Worm (Caenorhabditis elegans) whole organism, L1 larva: ENCODE data around the gene try-13.

Source experiments
- C34B4.2 ChIP-seq: sonication (generic microtip); optimal IDR thresholded peaks from 2 replicates; lab custom pipeline; 2017; ENCODE audit warnings: mild to moderate bottlenecking, missing genetic modification characterization, missing compliant biosample characterization
- F16B12.6 ChIP-seq: fragments of 150-350 bp; optimal IDR thresholded peaks from 2 replicates; lab custom pipeline; 2014; ENCODE audit warnings: missing biosample characterization, missing genetic modification characterization
- Y116A8C.19 ChIP-seq: sonication (generic microtip); optimal IDR thresholded peaks from 2 replicates; lab custom pipeline; 2016; ENCODE audit warnings: missing compliant biosample characterization, missing genetic modification characterization, borderline replicate concordance
- aha-1 ChIP-seq: fragments of 150-350 bp; optimal IDR thresholded peaks from 2 replicates; lab custom pipeline; 2014; ENCODE audit warnings: missing biosample characterization, missing genetic modification characterization
- alr-1 ChIP-seq: fragments of 200-800 bp; sonication (Bioruptor generic); optimal IDR thresholded peaks from 2 replicates; lab custom pipeline; 2018; ENCODE audit warnings: borderline replicate concordance, mild to moderate bottlenecking, missing genetic modification characterization, missing compliant biosample characterization
- ceh-63 ChIP-seq: fragments of 200-800 bp; sonication (Bioruptor generic); optimal IDR thresholded peaks from 2 replicates; lab custom pipeline; 2018; ENCODE audit warnings: mild to moderate bottlenecking, missing genetic modification characterization, missing compliant biosample characterization
- ceh-8 ChIP-seq: fragments of 200-800 bp; sonication (Bioruptor generic); optimal IDR thresholded peaks from 2 replicates; lab custom pipeline; 2018; ENCODE audit warnings: mild to moderate bottlenecking, missing genetic modification characterization, moderate library complexity, missing compliant biosample characterization
- efl-1 ChIP-seq, 4 experiments: fragments of 150-350 bp; optimal IDR thresholded peaks in 3 of 4; peaks in 1 of 4; 1 replicate in 1 of 4; 2 replicates in 3 of 4; lab custom pipeline; 2014; ENCODE audit warnings: missing biosample characterization in 2 of 4, missing genetic modification characterization in 2 of 4, missing genetic modification reagents in 2 of 4
- elt-2 ChIP-seq: sonication (generic microtip); optimal IDR thresholded peaks from 2 replicates; lab custom pipeline; 2016; ENCODE audit warnings: missing genetic modification characterization, mild to moderate bottlenecking, inconsistent platforms, missing compliant biosample characterization, missing genetic modification reagents
- elt-3 ChIP-seq, 6 experiments: fragments of 150-350 bp in 1 of 6; sonication (generic microtip); optimal IDR thresholded peaks; 2 replicates each; lab custom pipeline; 2017 to 2018; ENCODE audit warnings: missing biosample characterization in 6 of 6, missing genetic modification characterization in 6 of 6, inconsistent platforms in 1 of 6
- fkh-8 ChIP-seq: sonication (generic microtip); optimal IDR thresholded peaks from 2 replicates; lab custom pipeline; 2016; ENCODE audit warnings: mild to moderate bottlenecking, missing genetic modification characterization, missing compliant biosample characterization
- hlh-17 ChIP-seq: fragments of 200-800 bp; sonication (Bioruptor generic); optimal IDR thresholded peaks from 2 replicates; lab custom pipeline; 2018; ENCODE audit warnings: missing genetic modification characterization, mild to moderate bottlenecking, missing compliant biosample characterization, moderate library complexity, borderline replicate concordance
- hlh-4 ChIP-seq: sonication (generic microtip); optimal IDR thresholded peaks from 2 replicates; lab custom pipeline; 2016; ENCODE audit warnings: mild to moderate bottlenecking, missing genetic modification characterization, missing compliant biosample characterization
- jun-1 ChIP-seq: fragments of 150-350 bp; optimal IDR thresholded peaks from 2 replicates; lab custom pipeline; 2014; ENCODE audit warnings: missing biosample characterization, missing genetic modification reagents, missing genetic modification characterization
- lin-15B ChIP-seq: fragments of 150-350 bp; sonication (generic microtip); optimal IDR thresholded peaks from 3 replicates; lab custom pipeline; 2014; ENCODE audit warnings: missing biosample characterization, missing genetic modification characterization
- mef-2 ChIP-seq: fragments of 150-350 bp; optimal IDR thresholded peaks from 2 replicates; lab custom pipeline; 2014; ENCODE audit warnings: missing biosample characterization, missing genetic modification characterization
- nhr-71 ChIP-seq: sonication (generic microtip); optimal IDR thresholded peaks from 2 replicates; lab custom pipeline; 2016; ENCODE audit warnings: mild to moderate bottlenecking, missing genetic modification characterization, moderate library complexity, missing compliant biosample characterization
- skn-1 ChIP-seq: fragments of 150-350 bp; optimal IDR thresholded peaks from 2 replicates; lab custom pipeline; 2014; ENCODE audit warnings: missing biosample characterization, missing genetic modification characterization
- sptf-1 ChIP-seq: fragments of 150-350 bp; optimal IDR thresholded peaks from 2 replicates; lab custom pipeline; 2014; ENCODE audit warnings: missing biosample characterization, missing genetic modification characterization
- unc-62 ChIP-seq: fragments of 150-350 bp; optimal IDR thresholded peaks from 2 replicates; lab custom pipeline; 2014; ENCODE audit warnings: missing biosample characterization, missing genetic modification reagents, missing genetic modification characterization
- unc-86 ChIP-seq: sonication (generic microtip); optimal IDR thresholded peaks from 2 replicates; lab custom pipeline; 2016; ENCODE audit warnings: missing genetic modification characterization, missing compliant biosample characterization
- unc-98 ChIP-seq: fragments of 200-800 bp; sonication (Bioruptor generic); IDR thresholded peaks from 2 replicates; pipeline ENCODE4 v1.3.6; 2022; ENCODE audit warnings: missing genetic modification characterization, missing compliant biosample characterization
- vab-15 ChIP-seq: sonication (generic microtip); optimal IDR thresholded peaks from 2 replicates; lab custom pipeline; 2017; ENCODE audit warnings: missing genotype, mild to moderate bottlenecking, missing genetic modification characterization, missing compliant biosample characterization

try-13 gene

DNA sequence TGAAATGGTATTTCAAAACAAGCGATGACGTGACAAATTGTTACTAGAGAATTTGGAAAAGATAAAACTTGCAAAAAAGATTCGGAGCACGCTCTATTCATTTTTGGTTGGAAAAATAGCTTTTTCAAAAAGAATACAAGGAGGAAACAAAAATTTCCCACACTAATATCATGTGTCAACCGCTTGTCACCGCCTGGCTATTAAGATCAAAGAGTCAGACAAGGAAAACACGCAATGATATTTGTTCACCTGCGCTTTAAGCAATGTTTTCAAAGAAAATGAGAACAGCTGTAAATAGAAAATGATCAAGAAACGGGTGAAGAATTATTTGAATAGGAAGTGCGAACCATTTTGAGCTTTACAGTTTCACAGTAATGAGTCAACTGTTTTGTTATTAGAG lies 36.9 kb downstream of the try-13 start, which contains the start of gene srh-125:
srh-125 (minus strand) TSS at position 101 of the 400 bp plus-strand sequence.
- TF ChIP-seq unc-86 (tag; lab: Kevin White, UChicago) (no peak), jun-1 (tag; lab: Kevin White, UChicago) (no peak), hlh-4 (tag; lab: Kevin White, UChicago) (peak; percentile 63), fkh-8 (tag; lab: Kevin White, UChicago) (peak; percentile 15)

DNA sequence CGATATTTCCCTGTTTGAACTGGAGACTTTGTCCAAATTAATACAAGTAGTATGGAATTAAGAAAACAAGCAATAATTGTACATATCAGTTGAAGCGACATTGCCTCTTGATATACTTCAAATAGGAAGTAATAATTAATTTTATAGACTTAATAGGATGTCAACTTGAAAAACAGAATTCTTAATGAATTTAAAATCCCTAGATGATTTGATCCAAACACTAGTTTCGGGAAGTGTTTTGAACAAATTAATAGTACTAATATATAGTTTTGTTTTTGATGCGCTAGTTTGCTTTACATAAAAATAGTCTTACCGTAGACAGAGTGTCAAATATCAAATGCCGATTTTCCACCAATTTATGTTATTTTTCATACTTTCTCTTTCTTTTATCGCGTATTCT lies 38.5 kb downstream of the try-13 start, which contains the start of gene str-190:
str-190 (minus strand) TSS at position 101 of the 400 bp plus-strand sequence.
- no peak for TF ChIP-seq ceh-63 (GFP tag; lab: Kevin White, UChicago)
- no peak for TF ChIP-seq F16B12.6 (tag; lab: Kevin White, UChicago)
- no peak for TF ChIP-seq hlh-17

DNA sequence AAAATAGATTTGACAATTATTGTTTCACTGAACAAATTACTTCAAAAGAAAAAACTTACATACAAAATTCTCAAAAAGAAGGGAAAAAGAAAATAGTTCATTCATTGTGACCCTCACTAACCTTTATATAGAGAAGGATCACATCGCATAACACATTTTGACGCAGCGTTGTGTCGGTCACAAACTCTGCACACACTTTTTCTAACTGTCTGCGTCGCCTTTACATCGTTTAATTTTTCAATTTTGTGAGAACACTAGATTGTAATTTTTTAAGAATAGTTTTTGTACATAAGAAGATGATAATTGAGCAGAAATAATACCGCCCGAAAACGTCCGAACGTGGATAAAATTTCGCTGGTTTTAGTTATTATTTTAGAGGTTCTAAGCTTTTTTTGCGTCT lies 41.0 kb downstream of the try-13 start, which contains the start of gene C18B10.6:
C18B10.6 (minus strand) TSS at position 101 of the 400 bp plus-strand sequence.
- TF ChIP-seq C34B4.2: no peak
- TF ChIP-seq unc-98 (GFP tag; lab: Robert Waterston, UW): no peak
- no peak for TF ChIP-seq efl-1 (optimal IDR thresholded peaks at IDR 0.05; lab: Kevin White, UChicago)
- TF ChIP-seq efl-1 (GFP tag; optimal IDR thresholded peaks at IDR 0.05 in 1 of 2; lab: Kevin White, UChicago): peak in 1 of 2 experiments; percentile 57

DNA sequence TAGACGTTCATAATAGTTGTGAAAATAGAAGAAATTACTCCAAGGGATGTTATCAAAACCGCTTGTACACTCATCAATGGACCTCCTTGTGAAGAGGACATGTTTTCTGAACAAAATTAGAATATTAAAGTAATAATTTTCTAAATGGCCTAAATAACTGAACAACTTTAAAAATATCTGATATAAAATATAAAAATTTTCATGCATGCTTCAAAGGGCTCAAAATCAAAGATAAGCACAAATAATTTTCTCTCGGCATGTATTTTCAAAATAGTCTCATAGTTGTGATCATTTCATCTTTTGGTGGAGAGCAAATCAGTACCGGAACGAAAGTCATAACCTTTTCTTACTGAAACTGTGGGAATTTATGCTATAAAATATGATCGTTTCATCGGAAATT lies 45.1 kb downstream of the try-13 start, which contains the start of gene srbc-8:
srbc-8 (minus strand) TSS at position 101 of the 400 bp plus-strand sequence.
- TF ChIP-seq efl-1 (optimal IDR thresholded peaks at IDR 0.05; lab: Kevin White, UChicago): no peak
- peak in 1 of 2 experiments; percentile 22 for TF ChIP-seq efl-1 (GFP tag; optimal IDR thresholded peaks at IDR 0.05 in 1 of 2; lab: Kevin White, UChicago)
- TF ChIP-seq alr-1 (tag; lab: Kevin White, UChicago): no peak
- TF ChIP-seq ceh-8 (GFP tag; lab: Kevin White, UChicago): no peak
- TF ChIP-seq, all 84 proteins: peak for 1

DNA sequence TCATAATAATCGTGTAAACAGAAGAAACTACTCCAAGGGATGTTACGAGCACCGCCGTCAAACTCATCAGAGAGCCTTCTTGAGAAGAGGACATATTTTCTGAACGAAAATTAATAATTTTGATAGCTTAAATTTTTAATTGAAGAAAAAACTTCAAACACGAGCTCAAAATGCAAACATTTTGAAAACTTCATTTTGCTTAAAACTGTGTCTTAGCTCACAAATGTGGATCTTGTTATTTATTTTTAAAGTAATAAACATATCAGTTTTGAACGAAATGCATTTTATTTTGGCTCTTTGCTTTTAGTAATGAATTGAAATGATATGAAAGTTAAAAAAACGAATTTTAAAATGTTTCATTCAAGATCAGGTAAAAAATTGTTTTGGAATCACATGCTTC lies 47.6 kb downstream of the try-13 start, which contains the start of gene srbc-7:
srbc-7 (minus strand) TSS at position 101 of the 400 bp plus-strand sequence.
- no peak for TF ChIP-seq aha-1 (tag; lab: Kevin White, UChicago)
- no peak for TF ChIP-seq skn-1 (tag; lab: Kevin White, UChicago)
- no peak for TF ChIP-seq lin-15B (tag; lab: Kevin White, UChicago)
- TF ChIP-seq vab-15 (tag; lab: Kevin White, UChicago): no peak
- no peak for TF ChIP-seq Y116A8C.19 (tag; lab: Kevin White, UChicago)
- TF ChIP-seq nhr-71 (tag; lab: Kevin White, UChicago): no peak
- no peak for TF ChIP-seq sptf-1 (tag; lab: Kevin White, UChicago)
- TF ChIP-seq elt-2 (tag; lab: Kevin White, UChicago): no peak
- TF ChIP-seq unc-62 (GFP tag; lab: Kevin White, UChicago): no peak

DNA sequence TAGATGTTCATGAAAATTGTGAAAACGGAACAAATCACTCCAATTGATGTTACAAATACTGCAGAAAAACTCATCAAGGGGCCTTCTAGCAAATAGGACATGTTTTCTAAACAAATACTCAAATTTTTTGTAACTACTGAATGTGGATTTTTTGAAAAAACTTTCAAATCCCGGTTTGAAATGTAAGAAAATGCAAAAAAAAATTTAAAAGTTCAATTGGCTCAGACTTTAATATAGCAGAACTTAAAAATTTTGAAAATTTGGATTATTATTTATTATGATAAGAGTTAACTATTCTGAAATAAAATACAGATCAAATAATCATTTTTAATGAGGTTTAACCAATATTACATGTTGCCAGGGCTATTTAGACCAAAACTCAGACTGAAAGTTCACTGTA lies 50.4 kb downstream of the try-13 start, which contains the start of gene srbc-9:
srbc-9 (minus strand) TSS at position 101 of the 400 bp plus-strand sequence.
- no peak for TF ChIP-seq mef-2 (tag; lab: Kevin White, UChicago)
- no peak for TF ChIP-seq elt-3 (tag; optimal IDR thresholded peaks at IDR 0.05; lab: Kevin White, UChicago)
